Fruit fly (Drosophila melanogaster): ENCODE measurements around the gene CG33783.
A peak's percentile ranks its signal among the peaks of the same experiment; 100 is the strongest.

Gene CG33783

dm6 chr3R:10045343-10045742 lies 21.2 kb upstream of the CG33783 start, which contains the start of the genes CG11722 and mtTFB2:
CG11722 (minus strand) TSS chr3R:10045542.
mtTFB2 (plus strand) TSS chr3R:10045574.
- TF ChIP-seq Lpt (GFP tag; optimal IDR thresholded peaks at IDR 0.05) (no peak), CG12155 (GFP tag; optimal IDR thresholded peaks at IDR 0.05) (no peak), ttk (GFP tag; IDR thresholded peaks at IDR 0.05) (no peak), CG12942 (GFP tag; optimal IDR thresholded peaks at IDR 0.05) (no peak), ab (GFP tag; optimal IDR thresholded peaks at IDR 0.05) (no peak), sqz (GFP tag; optimal IDR thresholded peaks at IDR 0.05) (no peak), CG12659 (GFP tag; optimal IDR thresholded peaks at IDR 0.05) (no peak), Antp (GFP tag; optimal IDR thresholded peaks at IDR 0.05) (no peak), Drgx (GFP tag; IDR thresholded peaks at IDR 0.05) (no peak), HLH54F (GFP tag; optimal IDR thresholded peaks at IDR 0.05) (no peak), Hmx (GFP tag; optimal IDR thresholded peaks at IDR 0.05) (no peak), CG7928 (GFP tag; optimal IDR thresholded peaks at IDR 0.05) (no peak), p53 (GFP tag; optimal IDR thresholded peaks at IDR 0.05) (no peak), CG3838 (GFP tag; optimal IDR thresholded peaks at IDR 0.05) (no peak), tna (GFP tag; IDR thresholded peaks at IDR 0.05; ENCODE audit: partially characterized antibody) (no peak), crp (GFP tag; optimal IDR thresholded peaks at IDR 0.05) (peak; percentile 50 to 95), CG10431 (GFP tag; optimal IDR thresholded peaks at IDR 0.05) (no peak), Dp (GFP tag; optimal IDR thresholded peaks at IDR 0.05) (peak; percentile 29), pzg (GFP tag; optimal IDR thresholded peaks at IDR 0.05) (peak; percentile 53), CG16813 (GFP tag; IDR thresholded peaks at IDR 0.05; ENCODE audit: partially characterized antibody) (no peak), CG15514 (GFP tag; optimal IDR thresholded peaks at IDR 0.05) (peak; percentile 45), MTF-1 (GFP tag; optimal IDR thresholded peaks at IDR 0.05; ENCODE audit: borderline replicate concordance) (no peak), dimm (GFP tag; IDR thresholded peaks at IDR 0.05) (no peak), MBD-R2 (GFP tag; IDR thresholded peaks at IDR 0.05) (peak; percentile 81), Scr (GFP tag; IDR thresholded peaks at IDR 0.05; ENCODE audit: partially characterized antibody) (peak; percentile 52), CG13287 (GFP tag; IDR thresholded peaks at IDR 0.05; ENCODE audit: partially characterized antibody) (peak; percentile 69), CG9876 (GFP tag; optimal IDR thresholded peaks at IDR 0.05) (no peak), CG34422 (GFP tag; IDR thresholded peaks at IDR 0.05) (peak; percentile 65; the same call in 1 of the 3 replicates), Spps (tag; optimal IDR thresholded peaks at IDR 0.05) (no peak), CG8290 (GFP tag; optimal IDR thresholded peaks at IDR 0.05) (no peak), CG8290 (tag; optimal IDR thresholded peaks at IDR 0.05) (peak in 1 of 2 experiments; percentile 37), scrt (GFP tag; optimal IDR thresholded peaks at IDR 0.05) (peak; percentile 90), hbn (GFP tag; IDR thresholded peaks at IDR 0.05; ENCODE audit: partially characterized antibody) (peak; percentile 63; the same call in 1 of the 2 replicates), CG12744 (GFP tag; optimal IDR thresholded peaks at IDR 0.05) (no peak), trem (tag; optimal IDR thresholded peaks at IDR 0.05) (peak; percentile 10), Hey (tag; optimal IDR thresholded peaks at IDR 0.05) (no peak), CG11695 (GFP tag; IDR thresholded peaks at IDR 0.05) (no peak), CG8765 (GFP tag; IDR thresholded peaks at IDR 0.05) (no peak), CG2875 (GFP tag; optimal IDR thresholded peaks at IDR 0.05) (no peak), Dll (GFP tag; IDR thresholded peaks at IDR 0.05; ENCODE audit: partially characterized antibody) (peak; percentile 72), ato (GFP tag; IDR thresholded peaks at IDR 0.05; ENCODE audit: partially characterized antibody) (no peak), Elba2 (GFP tag; optimal IDR thresholded peaks at IDR 0.05) (no peak), BtbVII (GFP tag; optimal IDR thresholded peaks at IDR 0.05) (no peak), CG5953 (GFP tag; IDR thresholded peaks at IDR 0.05) (no peak), gfzf (GFP tag; optimal IDR thresholded peaks at IDR 0.05) (peak; percentile 2), bigmax (GFP tag; optimal IDR thresholded peaks at IDR 0.05) (no peak), CG7963 (GFP tag; IDR thresholded peaks at IDR 0.05; ENCODE audit: partially characterized antibody) (no peak), CG17359 (tag; optimal IDR thresholded peaks at IDR 0.05) (no peak), CG16863 (GFP tag; optimal IDR thresholded peaks at IDR 0.05) (no peak), pros (GFP tag; optimal IDR thresholded peaks at IDR 0.05) (no peak)
